Worm (Caenorhabditis elegans): ENCODE results near the gene rft-1.

DNA sequence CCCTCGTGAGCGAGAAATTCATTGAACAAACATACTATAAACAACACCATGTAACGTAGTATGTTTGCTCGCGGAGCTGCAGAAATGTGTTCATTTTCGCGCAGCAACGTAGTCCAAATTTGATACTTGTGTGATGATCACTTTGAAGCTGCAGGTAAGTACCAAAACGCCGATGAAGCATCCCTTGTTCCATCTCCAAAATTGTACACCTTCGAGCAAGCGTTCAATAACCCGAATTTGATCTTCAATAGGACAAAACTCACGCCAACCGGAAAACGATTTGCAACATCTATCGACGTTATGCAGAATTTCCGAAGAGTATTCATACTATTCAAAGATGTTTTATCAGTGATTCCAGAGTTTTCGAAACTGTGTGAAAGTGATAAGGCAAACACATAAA is 32.4 kb downstream of the rft-1 start, which contains the start of gene Y47D7A.3:
- TF ChIP-seq jun-1 (tag; optimal IDR thresholded peaks at IDR 0.05) (no peak), lir-3 (tag; optimal IDR thresholded peaks at IDR 0.05; ENCODE audit: poor library complexity) (no peak), tlp-1 (tag; optimal IDR thresholded peaks at IDR 0.05) (no peak), unc-86 (tag; optimal IDR thresholded peaks at IDR 0.05) (no peak), ztf-4 (tag; optimal IDR thresholded peaks at IDR 0.05) (no peak), nhr-19 (GFP tag; conservative IDR thresholded peaks at IDR 0.05) (no peak), ceh-82 (tag; optimal IDR thresholded peaks at IDR 0.05) (no peak), egl-13 (tag; optimal IDR thresholded peaks at IDR 0.05) (no peak)
